Fruit fly (Drosophila melanogaster) whole organism, embryonic: ENCODE data around the gene CG1231.

Source experiments
- CG10147 ChIP-seq: fragments of 200-800 bp; sonication (Bioruptor generic); optimal IDR thresholded peaks from 2 replicates; lab custom pipeline; 2019; ENCODE audit warnings: missing biosample characterization, mild to moderate bottlenecking, missing genetic modification characterization, moderate library complexity
- CG10267 ChIP-seq: fragments of 200-800 bp; sonication (Bioruptor generic); optimal IDR thresholded peaks from 2 replicates; lab custom pipeline; 2018; ENCODE audit warnings: missing biosample characterization, mild to moderate bottlenecking, missing genetic modification characterization, moderate library complexity
- CG10366 ChIP-seq: fragments of 200-800 bp; sonication (Bioruptor generic); IDR thresholded peaks from 2 replicates; pipeline ENCODE4 v1.3.6; 2022; ENCODE audit warnings: missing biosample characterization, missing genetic modification characterization
- CG10979 ChIP-seq: fragments of 200-800 bp; sonication (Bioruptor generic); optimal IDR thresholded peaks from 2 replicates; lab custom pipeline; 2018; ENCODE audit warnings: missing biosample characterization, mild to moderate bottlenecking, missing genetic modification characterization, moderate library complexity
- CG11456 ChIP-seq: fragments of 200-800 bp; sonication (Bioruptor generic); IDR thresholded peaks from 3 replicates; pipeline ENCODE4 v1.3.6; 2022; ENCODE audit warnings: missing biosample characterization, missing genetic modification characterization
- CG11504 ChIP-seq: fragments of 200-800 bp; sonication (Bioruptor generic); optimal IDR thresholded peaks from 3 replicates; lab custom pipeline; 2019; ENCODE audit warnings: missing biosample characterization, mild to moderate bottlenecking, missing genetic modification characterization, moderate library complexity
- CG15269 ChIP-seq: fragments of 200-800 bp; sonication (Bioruptor generic); optimal IDR thresholded peaks from 2 replicates; lab custom pipeline; 2018; ENCODE audit warnings: missing biosample characterization, mild to moderate bottlenecking, missing genetic modification characterization, moderate library complexity
- CG16779 ChIP-seq: fragments of 200-800 bp; sonication (Bioruptor generic); IDR thresholded peaks from 2 replicates; pipeline ENCODE4 v1.3.6; 2022; ENCODE audit warnings: missing biosample characterization, missing genetic modification characterization
- CG17385 ChIP-seq: fragments of 200-800 bp; sonication (Bioruptor generic); optimal IDR thresholded peaks from 3 replicates; lab custom pipeline; 2018; ENCODE audit warnings: missing biosample characterization, mild to moderate bottlenecking, missing genetic modification characterization
- CG17612 ChIP-seq: fragments of 200-800 bp; sonication (Bioruptor generic); IDR thresholded peaks from 2 replicates; pipeline ENCODE4 v1.3.6; 2022; ENCODE audit warnings: missing biosample characterization, missing genetic modification characterization
- CG17829 ChIP-seq: fragments of 200-800 bp; optimal IDR thresholded peaks from 2 replicates; lab custom pipeline; 2019; ENCODE audit warnings: missing biosample characterization, mild to moderate bottlenecking, missing genetic modification characterization, moderate library complexity
- CG2875 ChIP-seq: fragments of 200-800 bp; sonication (Bioruptor generic); optimal IDR thresholded peaks from 2 replicates; lab custom pipeline; 2017; ENCODE audit warnings: missing biosample characterization, mild to moderate bottlenecking, missing genetic modification characterization, missing genetic modification reagents
- CG32772 ChIP-seq: fragments of 200-800 bp; sonication (Bioruptor generic); IDR thresholded peaks from 2 replicates; pipeline ENCODE4 v1.3.6; 2022; ENCODE audit warnings: missing biosample characterization, missing genetic modification characterization
- CG34224 ChIP-seq: fragments of 200-800 bp; sonication (Bioruptor generic); IDR thresholded peaks from 3 replicates; pipeline ENCODE4 v1.3.6; 2022; ENCODE audit warnings: missing biosample characterization, missing genetic modification characterization; ENCODE audit not compliant: partially characterized antibody
- CG34376 ChIP-seq: fragments of 200-800 bp; sonication (Bioruptor generic); optimal IDR thresholded peaks from 2 replicates; lab custom pipeline; 2018; ENCODE audit warnings: missing biosample characterization, mild to moderate bottlenecking, missing genetic modification characterization
- CG34422 ChIP-seq: fragments of 200-800 bp; sonication (Bioruptor generic); IDR thresholded peaks from 3 replicates; pipeline ENCODE4 v1.3.6; 2022; ENCODE audit warnings: missing biosample characterization, missing genetic modification characterization
- CG3995 ChIP-seq: fragments of 200-800 bp; sonication (Bioruptor generic); optimal IDR thresholded peaks from 3 replicates; lab custom pipeline; 2016; ENCODE audit warnings: missing biosample characterization, missing genetic modification characterization
- CG43689 ChIP-seq: fragments of 200-800 bp; sonication (Bioruptor generic); IDR thresholded peaks from 2 replicates; pipeline ENCODE4 v1.3.6; 2022; ENCODE audit warnings: missing biosample characterization, missing genetic modification characterization
- CG4424 ChIP-seq: fragments of 200-800 bp; sonication (Bioruptor generic); optimal IDR thresholded peaks from 3 replicates; lab custom pipeline; 2016; ENCODE audit warnings: missing biosample characterization, missing genetic modification characterization
- CG8281 ChIP-seq: fragments of 200-800 bp; sonication (Bioruptor generic); optimal IDR thresholded peaks from 2 replicates; lab custom pipeline; 2018; ENCODE audit warnings: missing biosample characterization, mild to moderate bottlenecking, missing genetic modification characterization, moderate library complexity
- CG9932 ChIP-seq: fragments of 200-800 bp; sonication (Bioruptor generic); IDR thresholded peaks from 2 replicates; pipeline ENCODE4 v1.3.6; 2022; ENCODE audit warnings: missing biosample characterization, missing genetic modification characterization
- CTCF ChIP-seq: fragments of 200-800 bp; sonication (Bioruptor generic); optimal IDR thresholded peaks from 2 replicates; lab custom pipeline; 2017; ENCODE audit warnings: missing biosample characterization, mild to moderate bottlenecking, missing genetic modification characterization, moderate library complexity
- Dip3 ChIP-seq: fragments of 200-800 bp; sonication (Bioruptor generic); optimal IDR thresholded peaks from 3 replicates; lab custom pipeline; 2016; ENCODE audit warnings: missing biosample characterization, missing genetic modification characterization
- GATAe ChIP-seq: fragments of 200-800 bp; sonication (Bioruptor generic); conservative IDR thresholded peaks from 2 replicates; pipeline ENCODE4 v1.3.6; 2022; ENCODE audit warnings: missing biosample characterization, missing genetic modification characterization
- HHEX ChIP-seq: fragments of 200-800 bp; sonication (Bioruptor generic); optimal IDR thresholded peaks from 3 replicates; lab custom pipeline; 2017; ENCODE audit warnings: missing biosample characterization, mild to moderate bottlenecking, missing genetic modification characterization, missing genetic modification reagents
- MTF-1 ChIP-seq: fragments of 200-800 bp; sonication (Bioruptor generic); optimal IDR thresholded peaks from 2 replicates; lab custom pipeline; 2018; ENCODE audit warnings: missing biosample characterization, mild to moderate bottlenecking, missing genetic modification characterization, borderline replicate concordance
- NC2β ChIP-seq: fragments of 200-800 bp; sonication (Bioruptor generic); optimal IDR thresholded peaks from 2 replicates; lab custom pipeline; 2016; ENCODE audit warnings: missing biosample characterization, missing genetic modification characterization
- NK7.1 ChIP-seq: fragments of 200-800 bp; sonication (Bioruptor generic); optimal IDR thresholded peaks from 3 replicates; lab custom pipeline; 2016; ENCODE audit warnings: missing biosample characterization, missing genetic modification characterization
- Nf-YB ChIP-seq: fragments of 200-800 bp; sonication (Bioruptor generic); optimal IDR thresholded peaks from 3 replicates; lab custom pipeline; 2019; ENCODE audit warnings: missing biosample characterization, mild to moderate bottlenecking, missing genetic modification characterization, moderate library complexity
- Pdp1 ChIP-seq, 2 experiments: fragments of 200-800 bp; sonication (Bioruptor generic); optimal IDR thresholded peaks; 3 replicates each; lab custom pipeline; 2016; ENCODE audit warnings: missing biosample characterization in 2 of 2, missing genetic modification characterization in 2 of 2, mild to moderate bottlenecking in 1 of 2, moderate library complexity in 1 of 2
- Ravus ChIP-seq: fragments of 200-800 bp; sonication (Bioruptor generic); IDR thresholded peaks from 2 replicates; pipeline ENCODE4 v1.3.6; 2022; ENCODE audit warnings: missing biosample characterization, missing genetic modification characterization
- Six4 ChIP-seq: fragments of 200-800 bp; sonication (Bioruptor generic); optimal IDR thresholded peaks from 2 replicates; lab custom pipeline; 2016; ENCODE audit warnings: missing biosample characterization, missing genetic modification characterization
- Sry-β ChIP-seq: fragments of 200-800 bp; sonication (Bioruptor generic); optimal IDR thresholded peaks from 2 replicates; lab custom pipeline; 2018; ENCODE audit warnings: missing biosample characterization, mild to moderate bottlenecking, missing genetic modification characterization, moderate library complexity
- Usf ChIP-seq: fragments of 200-800 bp; sonication (Bioruptor generic); optimal IDR thresholded peaks from 2 replicates; lab custom pipeline; 2017; ENCODE audit warnings: missing genotype, missing biosample characterization, missing genetic modification characterization
- ac ChIP-seq: fragments of 200-800 bp; sonication (Bioruptor generic); optimal IDR thresholded peaks from 3 replicates; lab custom pipeline; 2017; ENCODE audit warnings: missing biosample characterization, mild to moderate bottlenecking, missing genetic modification characterization
- amos ChIP-seq: fragments of 200-800 bp; sonication (Bioruptor generic); IDR thresholded peaks from 2 replicates; pipeline ENCODE4 v1.3.6; 2022; ENCODE audit warnings: missing biosample characterization, missing genetic modification characterization; ENCODE audit not compliant: partially characterized antibody
- br ChIP-seq: fragments of >200 bp; optimal IDR thresholded peaks from 2 replicates; lab custom pipeline; 2017
- dmrt99B ChIP-seq: fragments of 200-800 bp; sonication (Bioruptor generic); optimal IDR thresholded peaks from 2 replicates; lab custom pipeline; 2018; ENCODE audit warnings: missing biosample characterization, mild to moderate bottlenecking, missing genetic modification characterization, moderate library complexity
- ewg ChIP-seq: fragments of 200-800 bp; sonication (Bioruptor generic); optimal IDR thresholded peaks from 3 replicates; lab custom pipeline; 2017; ENCODE audit warnings: mild to moderate bottlenecking, missing biosample characterization, missing genetic modification reagents, missing genetic modification characterization
- gt ChIP-seq: fragments of 200-800 bp; sonication (Bioruptor generic); IDR thresholded peaks from 2 replicates; pipeline ENCODE4 v1.3.6; 2022; ENCODE audit warnings: missing biosample characterization, missing genetic modification characterization
- hb ChIP-seq: fragments of 200-800 bp; sonication (Bioruptor generic); IDR thresholded peaks from 3 replicates; pipeline ENCODE4 v1.3.6; 2022; ENCODE audit warnings: missing biosample characterization, missing genetic modification characterization; ENCODE audit not compliant: partially characterized antibody
- lbe ChIP-seq: fragments of 200-800 bp; sonication (Bioruptor generic); optimal IDR thresholded peaks from 2 replicates; lab custom pipeline; 2016; ENCODE audit warnings: missing biosample characterization, mild to moderate bottlenecking, missing genetic modification characterization
- nerfin-2 ChIP-seq: fragments of 200-800 bp; sonication (Bioruptor generic); IDR thresholded peaks from 2 replicates; pipeline ENCODE4 v1.3.6; 2022; ENCODE audit warnings: missing biosample characterization, missing genetic modification characterization; ENCODE audit not compliant: partially characterized antibody
- pita ChIP-seq: fragments of 200-800 bp; sonication (Bioruptor generic); optimal IDR thresholded peaks from 2 replicates; lab custom pipeline; 2017; ENCODE audit warnings: missing biosample characterization, mild to moderate bottlenecking, missing genetic modification characterization
- row ChIP-seq: fragments of 200-800 bp; sonication (Bioruptor generic); IDR thresholded peaks from 3 replicates; pipeline ENCODE4 v1.3.6; 2022; ENCODE audit warnings: missing biosample characterization, missing genetic modification characterization
- sim ChIP-seq: fragments of 200-800 bp; sonication (Bioruptor generic); IDR thresholded peaks from 2 replicates; pipeline ENCODE4 v1.3.6; 2022; ENCODE audit warnings: missing biosample characterization, missing genetic modification characterization
- sob ChIP-seq: fragments of 200-800 bp; sonication (Bioruptor generic); IDR thresholded peaks from 2 replicates; pipeline ENCODE4 v1.3.6; 2022; ENCODE audit warnings: missing biosample characterization, missing genetic modification characterization
- tll ChIP-seq, 2 experiments: fragments of 200-800 bp in 1 of 2; fragments of >200 bp in 1 of 2; sonication (Bioruptor generic) in 1 of 2; optimal IDR thresholded peaks; 2 replicates each; lab custom pipeline; 2017 to 2019; ENCODE audit warnings: missing biosample characterization in 2 of 2, missing genetic modification characterization in 2 of 2, mild to moderate bottlenecking in 1 of 2, moderate library complexity in 1 of 2
- ttk ChIP-seq: fragments of 200-800 bp; sonication (Bioruptor generic); IDR thresholded peaks from 2 replicates; pipeline ENCODE4 v2.1.2; 2022; ENCODE audit warnings: missing biosample characterization, missing genetic modification characterization
- tup ChIP-seq: fragments of 200-800 bp; sonication (Bioruptor generic); optimal IDR thresholded peaks from 2 replicates; lab custom pipeline; 2016; ENCODE audit warnings: missing biosample characterization, mild to moderate bottlenecking, missing genetic modification characterization, moderate library complexity
- unc-4 ChIP-seq: fragments of 200-800 bp; sonication (Bioruptor generic); IDR thresholded peaks from 2 replicates; pipeline ENCODE4 v1.3.6; 2022; ENCODE audit warnings: missing biosample characterization, missing genetic modification characterization; ENCODE audit not compliant: partially characterized antibody

CG1231 gene

dm6 chr3L:361201-361600 is 5.0 kb downstream of the CG1231 start, which contains the start of the genes Cdc5 and CG1233 (continued):
- TF ChIP-seq CG17829 (tag; lab: Kevin White, UChicago) (peak; percentile 71), tll (GFP tag; optimal IDR thresholded peaks at IDR 0.05; lab: Kevin White, UChicago) (no peak), CG17385 (GFP tag; lab: Kevin White, UChicago) (no peak), GATAe (GFP tag; lab: Robert Waterston, UW) (peak; percentile 37; the same call in 1 of the 2 replicates), CG34224 (GFP tag; lab: Robert Waterston, UW) (peak; percentile 62; the same call in 2 of the 3 replicates), CG10366 (GFP tag; lab: Robert Waterston, UW) (no peak), CG34422 (GFP tag; lab: Robert Waterston, UW) (peak; percentile 60; the same call in 2 of the 3 replicates), amos (GFP tag; lab: Robert Waterston, UW) (no peak), CG2875 (GFP tag; lab: Kevin White, UChicago) (no peak), NC2β (GFP tag; lab: Kevin White, UChicago) (peak; percentile 25), hb (no peak), CG3995 (GFP tag; lab: Kevin White, UChicago) (no peak), ttk (GFP tag; lab: Robert Waterston, UW) (no peak), ac (GFP tag; lab: Kevin White, UChicago) (no peak), HHEX (GFP tag; lab: Kevin White, UChicago) (no peak), dmrt99B (no peak), nerfin-2 (no peak), lbe (GFP tag; lab: Kevin White, UChicago) (no peak), CG16779 (GFP tag; lab: Robert Waterston, UW) (no peak), CG10979 (tag; lab: Kevin White, UChicago) (peak; percentile 69), Pdp1 (GFP tag; optimal IDR thresholded peaks at IDR 0.05; lab: Kevin White, UChicago) (no peak), CG43689 (GFP tag; lab: Robert Waterston, UW) (no peak), sim (GFP tag; lab: Robert Waterston, UW) (no peak), Sry-β (GFP tag; lab: Kevin White, UChicago) (no peak), CG17612 (no peak), CG11504 (no peak), Six4 (no peak), unc-4 (GFP tag; lab: Robert Waterston, UW) (peak; percentile 57; the same call in 1 of the 2 replicates), MTF-1 (GFP tag; lab: Kevin White, UChicago) (no peak), CG15269 (tag; lab: Kevin White, UChicago) (no peak), CTCF (no peak), Dip3 (no peak), Nf-YB (peak; percentile 24), tup (no peak), CG10267 (tag; lab: Kevin White, UChicago) (peak; percentile 71), ewg (peak; percentile 45), NK7.1 (no peak), row (GFP tag; lab: Robert Waterston, UW) (peak; percentile 68), gt (GFP tag; lab: Robert Waterston, UW) (no peak), CG32772 (GFP tag; lab: Robert Waterston, UW) (peak; percentile 63; the same call in 1 of the 2 replicates), pita (GFP tag; lab: Kevin White, UChicago) (no peak), sob (GFP tag; lab: Robert Waterston, UW) (peak; percentile 75), CG9932 (peak; percentile 55), CG11456 (no peak), CG8281 (tag; lab: Kevin White, UChicago) (no peak), Ravus (GFP tag; lab: Robert Waterston, UW) (no peak), Usf (GFP tag; lab: Kevin White, UChicago) (no peak), br (lab: Kevin White, UChicago) (no peak), CG10147 (GFP tag; lab: Kevin White, UChicago) (no peak), CG4424 (no peak), CG34376 (peak; percentile 8)
